Worm (Caenorhabditis elegans) whole organism, late embryonic: ENCODE data around the gene ZK632.10.

Experiments
- pag-3 ChIP-seq: sonication (generic microtip); optimal IDR thresholded peaks from 2 replicates; lab custom pipeline; 2016; ENCODE audit warnings: missing compliant biosample characterization, missing genetic modification characterization, borderline replicate concordance
- pat-9 ChIP-seq: fragments of 200-800 bp; sonication (Bioruptor generic); optimal IDR thresholded peaks from 2 replicates; lab custom pipeline; 2018; ENCODE audit warnings: mild to moderate bottlenecking, missing genetic modification characterization, moderate library complexity, missing compliant biosample characterization
- pqm-1 ChIP-seq: sonication (generic microtip); optimal IDR thresholded peaks from 2 replicates; lab custom pipeline; 2016; ENCODE audit warnings: missing genetic modification characterization, missing compliant biosample characterization
- pros-1 ChIP-seq: fragments of 150-350 bp; optimal IDR thresholded peaks from 2 replicates; lab custom pipeline; 2014; ENCODE audit warnings: missing biosample characterization, missing genetic modification reagents, missing genetic modification characterization
- ref-2 ChIP-seq: sonication (generic microtip); optimal IDR thresholded peaks from 2 replicates; lab custom pipeline; 2016; ENCODE audit warnings: missing genetic modification characterization, missing compliant biosample characterization
- ztf-16 ChIP-seq: sonication (generic microtip); optimal IDR thresholded peaks from 2 replicates; lab custom pipeline; 2017; ENCODE audit warnings: missing genetic modification characterization, missing compliant biosample characterization

ce11 chrIII:9848603-9849002 lies 21.1 kb upstream of the ZK632.10 start:
- no peak for TF ChIP-seq pat-9 (tag; lab: Kevin White, UChicago)
- no peak for TF ChIP-seq ref-2
- no peak for TF ChIP-seq ztf-16 (tag; lab: Kevin White, UChicago)
- no peak for TF ChIP-seq pros-1
- no peak for TF ChIP-seq pag-3 (tag; lab: Kevin White, UChicago)
- no peak for TF ChIP-seq pqm-1
